Fruit fly (Drosophila melanogaster): Measurements from ENCODE around the gene dgrn.

- no peak for TF ChIP-seq CG8478 (optimal IDR thresholded peaks at IDR 0.05)
- no peak for TF ChIP-seq EcR (GFP tag; optimal IDR thresholded peaks at IDR 0.05)
Measured at dm6 chr3R:5871393-5871792, 47.0 kb downstream of the dgrn start.
